Worm (Caenorhabditis elegans): ENCODE measurements around the gene cnx-1.

DNA sequence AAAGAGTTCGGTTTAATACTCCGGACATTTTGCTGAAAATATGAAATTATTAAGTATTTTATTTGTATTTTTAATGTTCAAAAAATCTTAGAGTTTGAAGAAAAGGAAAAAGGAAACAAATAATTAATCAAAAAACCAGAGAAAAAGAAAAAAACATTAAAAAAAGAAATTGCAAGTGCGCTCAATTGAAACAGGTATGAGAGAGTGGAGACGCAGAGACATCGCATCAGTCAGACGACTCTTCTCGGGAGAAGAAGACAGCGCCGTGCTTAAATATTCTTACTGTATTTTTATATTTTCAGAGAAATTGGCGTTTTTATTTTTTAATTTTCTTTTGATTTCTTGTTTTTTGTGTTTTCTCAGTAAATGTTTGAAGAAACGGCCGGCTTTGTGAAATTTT is 31.1 kb upstream of the cnx-1 start, which contains the start of gene mrpl-36:
- TF ChIP-seq efl-1 (GFP tag; optimal IDR thresholded peaks at IDR 0.05) = no peak
- no peak for TF ChIP-seq B0035.1 (tag; optimal IDR thresholded peaks at IDR 0.05)
- TF ChIP-seq F52B5.7 (tag; optimal IDR thresholded peaks at IDR 0.05) = no peak
- no peak for TF ChIP-seq snpc-4 (GFP tag; optimal IDR thresholded peaks at IDR 0.05)
- TF ChIP-seq snpc-4 (tag; optimal IDR thresholded peaks at IDR 0.05) = no peak
- TF ChIP-seq ekl-4 (GFP tag; IDR thresholded peaks at IDR 0.05) = no peak
- no peak for TF ChIP-seq him-1 (tag; optimal IDR thresholded peaks at IDR 0.05)
- no peak for TF ChIP-seq F23B12.7 (tag; optimal IDR thresholded peaks at IDR 0.05; ENCODE audit: insufficient read depth)
- TF ChIP-seq unc-130 (GFP tag; optimal IDR thresholded peaks at IDR 0.05) = no peak
- no peak for TF ChIP-seq egrh-3 (GFP tag; IDR thresholded peaks at IDR 0.05)
- TF ChIP-seq cebp-2 (GFP tag; IDR thresholded peaks at IDR 0.05) = no peak
- TF ChIP-seq hsf-1 (GFP tag; IDR thresholded peaks at IDR 0.05) = no peak
- TF ChIP-seq unc-62 (GFP tag; optimal IDR thresholded peaks at IDR 0.05) = no peak
- no peak for TF ChIP-seq F55B11.4 (tag; optimal IDR thresholded peaks at IDR 0.05; ENCODE audit: borderline replicate concordance, insufficient read depth)

Data from whole organism, young adult.